Fruit fly (Drosophila melanogaster): ENCODE data around the gene Fer1HCH.

Fer1HCH gene

DNA sequence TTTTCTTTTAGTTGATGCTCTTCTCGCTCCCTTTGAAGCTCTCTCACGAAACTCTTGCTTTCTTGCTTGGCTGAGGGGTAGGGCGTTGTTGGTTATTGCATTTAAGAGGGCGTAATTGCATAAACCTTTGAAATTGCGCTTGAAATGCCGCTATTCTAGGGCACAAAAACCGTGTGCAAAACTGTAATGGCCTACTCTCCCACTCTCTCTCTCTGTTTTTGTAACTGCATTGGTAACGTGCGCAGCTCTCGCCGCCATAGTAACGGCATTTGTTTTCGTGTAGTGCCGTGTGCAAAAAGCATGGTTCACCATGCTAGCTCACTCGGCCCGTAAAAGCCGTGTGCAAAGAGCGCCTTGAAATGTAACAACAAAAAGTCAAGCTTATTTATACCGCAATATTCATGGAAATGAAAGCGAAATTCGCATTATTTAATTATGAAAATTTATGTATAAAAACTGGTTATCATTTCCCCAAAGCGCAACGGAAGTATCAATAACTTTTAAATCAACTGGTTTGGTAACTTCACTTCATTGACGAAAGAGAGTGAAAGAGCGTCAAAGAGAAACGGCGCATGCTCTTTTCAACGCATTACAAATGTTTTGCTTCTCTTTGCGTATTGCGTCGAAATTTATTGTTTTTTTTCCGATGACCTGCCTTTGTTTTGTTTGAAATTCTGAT is 1.1 kb downstream of the Fer1HCH start (continued):
- peak; percentile 57 for TF ChIP-seq nom (GFP tag; optimal IDR thresholded peaks at IDR 0.05)
- TF ChIP-seq Fer1 (GFP tag; optimal IDR thresholded peaks at IDR 0.05), result peak; percentile 30
- TF ChIP-seq en (GFP tag; optimal IDR thresholded peaks at IDR 0.05), result no peak
- peak; percentile 52 for TF ChIP-seq nerfin-1 (tag; optimal IDR thresholded peaks at IDR 0.05)
- TF ChIP-seq CG2199 (GFP tag; IDR thresholded peaks at IDR 0.05), result peak; percentile 67; the same call in 2 of the 3 replicates
- peak; percentile 13 for TF ChIP-seq mirr (GFP tag; optimal IDR thresholded peaks at IDR 0.05)
- TF ChIP-seq kni (GFP tag; optimal IDR thresholded peaks at IDR 0.05), result peak; percentile 11
- peak; percentile 43 for TF ChIP-seq phol (tag; optimal IDR thresholded peaks at IDR 0.05)
- TF ChIP-seq CG13287 (GFP tag; IDR thresholded peaks at IDR 0.05; ENCODE audit: partially characterized antibody), result peak; percentile 20; the same call in 1 of the 2 replicates
- peak; percentile 100 for TF ChIP-seq MTF-1 (GFP tag; optimal IDR thresholded peaks at IDR 0.05; ENCODE audit: borderline replicate concordance)
- no peak for TF ChIP-seq CG10274 (GFP tag; optimal IDR thresholded peaks at IDR 0.05)
- TF ChIP-seq CG4360 (GFP tag; IDR thresholded peaks at IDR 0.05), result 0 out of 2 replicates have a peak, but pooled peaks have one; percentile 28
- peak in 1 of 2 experiments; percentile 37 for TF ChIP-seq Eip74EF (GFP tag; optimal IDR thresholded peaks at IDR 0.05)
- peak in 1 of 2 experiments; percentile 71 for TF ChIP-seq Pdp1 (GFP tag; optimal IDR thresholded peaks at IDR 0.05)
- TF ChIP-seq CoRest (tag; optimal IDR thresholded peaks at IDR 0.05), result peak; percentile 0
- TF ChIP-seq CG10462 (GFP tag; optimal IDR thresholded peaks at IDR 0.05), result peak; percentile 75
- TF ChIP-seq eve (GFP tag; optimal IDR thresholded peaks at IDR 0.05), result peak in 1 of 2 experiments; percentile 68
- peak; percentile 16; the same call in 1 of the 3 replicates for TF ChIP-seq so (GFP tag; IDR thresholded peaks at IDR 0.05)
- no peak for TF ChIP-seq stwl (tag; optimal IDR thresholded peaks at IDR 0.05)
- peak; percentile 14 for TF ChIP-seq YL-1 (GFP tag; optimal IDR thresholded peaks at IDR 0.05)
- TF ChIP-seq yki (optimal IDR thresholded peaks at IDR 0.05), result peak; percentile 28
- peak; percentile 88 to 90 for TF ChIP-seq Trl (optimal IDR thresholded peaks at IDR 0.05)
- no peak for TF ChIP-seq Trl (GFP tag; optimal IDR thresholded peaks at IDR 0.05)
- TF ChIP-seq sna (GFP tag; IDR thresholded peaks at IDR 0.05; ENCODE audit: partially characterized antibody), result peak; percentile 40; the same call in 1 of the 2 replicates
- TF ChIP-seq fd64A (GFP tag; optimal IDR thresholded peaks at IDR 0.05), result no peak
- 0 out of 2 replicates have a peak, but pooled peaks have one; percentile 29 for TF ChIP-seq hbn (GFP tag; IDR thresholded peaks at IDR 0.05; ENCODE audit: partially characterized antibody)
- no peak for TF ChIP-seq gt (GFP tag; IDR thresholded peaks at IDR 0.05)
- peak; percentile 23 for TF ChIP-seq HmgZ (tag; optimal IDR thresholded peaks at IDR 0.05)
- no peak for TF ChIP-seq CG2712 (tag; optimal IDR thresholded peaks at IDR 0.05)
- no peak for TF ChIP-seq CG5245 (GFP tag; optimal IDR thresholded peaks at IDR 0.05)
- peak; percentile 0 for TF ChIP-seq CG8924 (tag; optimal IDR thresholded peaks at IDR 0.05)
- peak; percentile 27 for TF ChIP-seq sd (tag; optimal IDR thresholded peaks at IDR 0.05)
- peak; percentile 54; the same call in 1 of the 4 replicates for TF ChIP-seq Dll (GFP tag; IDR thresholded peaks at IDR 0.05; ENCODE audit: partially characterized antibody)
- TF ChIP-seq run (tag; optimal IDR thresholded peaks at IDR 0.05), result no peak
- peak; percentile 4 for TF ChIP-seq scrt (GFP tag; optimal IDR thresholded peaks at IDR 0.05)
- TF ChIP-seq crp (GFP tag; optimal IDR thresholded peaks at IDR 0.05), result no peak
- TF ChIP-seq CG12769 (tag; optimal IDR thresholded peaks at IDR 0.05), result peak; percentile 9
- peak; percentile 81; the same call in 2 of the 4 replicates for TF ChIP-seq chinmo (GFP tag; IDR thresholded peaks at IDR 0.05; ENCODE audit: partially characterized antibody)
- TF ChIP-seq Rfx (GFP tag; IDR thresholded peaks at IDR 0.05), result peak; percentile 66
- no peak for TF ChIP-seq CG17802 (tag; optimal IDR thresholded peaks at IDR 0.05)
- TF ChIP-seq Dbx (GFP tag; IDR thresholded peaks at IDR 0.05), result peak; percentile 39; the same call in 1 of the 3 replicates
- TF ChIP-seq CG6689 (GFP tag; IDR thresholded peaks at IDR 0.05), result no peak
- TF ChIP-seq CG16813 (GFP tag; IDR thresholded peaks at IDR 0.05; ENCODE audit: partially characterized antibody), result no peak
- no peak for TF ChIP-seq CG8290 (GFP tag; optimal IDR thresholded peaks at IDR 0.05)
- TF ChIP-seq CG8290 (tag; optimal IDR thresholded peaks at IDR 0.05), result peak in 1 of 2 experiments; percentile 26
- peak; percentile 97 for TF ChIP-seq CG3163 (GFP tag; optimal IDR thresholded peaks at IDR 0.05)
- TF ChIP-seq aop (GFP tag; IDR thresholded peaks at IDR 0.05), result 0 out of 2 replicates have a peak, but pooled peaks have one; percentile 28
- TF ChIP-seq lbe (GFP tag; optimal IDR thresholded peaks at IDR 0.05), result peak; percentile 5
